Fruit fly (Drosophila melanogaster) Kc167 (cell line): ENCODE measurements around the gene Tep4.

Source experiments
- insv ChIP-seq: fragments of >200 bp; optimal IDR thresholded peaks from 3 replicates; lab custom pipeline; 2018; ENCODE audit warnings: missing external identifiers
- psq ChIP-seq: fragments of >200 bp; optimal IDR thresholded peaks from 2 replicates; lab custom pipeline; 2017; ENCODE audit warnings: missing external identifiers
- ttk ChIP-seq: sonication (Bioruptor generic); optimal IDR thresholded peaks from 2 replicates; lab custom pipeline; 2017; ENCODE audit warnings: missing external identifiers

- TF ChIP-seq psq: no peak
- TF ChIP-seq ttk (lab: Kevin White, UChicago): no peak
- TF ChIP-seq insv (lab: Kevin White, UChicago): no peak
Observed at dm6 chr2L:19588924-19589323, 40.6 kb downstream of the Tep4 start.
